Worm (Caenorhabditis elegans) whole organism, L4/young adult: ENCODE data around the gene chil-6.
"Not testable (repeated sequence)": the region's sequence is repeated elsewhere in the genome, so short reads cannot be mapped to it uniquely, and the experiment has no call there.

Experiments
- W03F9.2 ChIP-seq: fragments of 150-350 bp; optimal IDR thresholded peaks from 2 replicates; lab custom pipeline; 2014; ENCODE audit warnings: missing biosample characterization, missing genetic modification characterization
- dao-5 ChIP-seq: sonication (generic microtip); optimal IDR thresholded peaks from 2 replicates; lab custom pipeline; 2016; ENCODE audit warnings: missing genotype, missing genetic modification characterization, moderate library complexity, missing compliant biosample characterization
- him-1 ChIP-seq: sonication (generic microtip); optimal IDR thresholded peaks from 2 replicates; lab custom pipeline; 2016; ENCODE audit warnings: missing genotype, missing genetic modification reagents, missing genetic modification characterization, missing compliant biosample characterization

The chil-6 gene

ce11 chrII:9872961-9873360 lies 15.3 kb upstream of the chil-6 start, which contains the start of gene chil-8:
Gene chil-8 (minus strand): TSS chrII:9873061.
- TF ChIP-seq W03F9.2 (tag; lab: Kevin White, UChicago) (no peak), dao-5 (tag; lab: Kevin White, UChicago) (no peak), him-1 (tag; lab: Kevin White, UChicago) (no peak)

ce11 chrII:9871061-9871460 lies 13.4 kb upstream of the chil-6 start, which contains the start of gene chil-7:
Gene chil-7 (minus strand): TSS chrII:9871172.
- TF ChIP-seq W03F9.2 (tag; lab: Kevin White, UChicago) (no peak), dao-5 (tag; lab: Kevin White, UChicago) (no peak), him-1 (tag; lab: Kevin White, UChicago) (no peak)

ce11 chrII:9868698-9869097 lies 11.0 kb upstream of the chil-6 start, which contains the start of gene old-1:
Gene old-1 (minus strand): TSS chrII:9868747.
- no peak for TF ChIP-seq him-1 (tag; lab: Kevin White, UChicago)
- TF ChIP-seq W03F9.2 (tag; lab: Kevin White, UChicago) = no peak
- no peak for TF ChIP-seq dao-5 (tag; lab: Kevin White, UChicago)

ce11 chrII:9868207-9868606 lies 10.5 kb upstream of the chil-6 start:
- no peak for TF ChIP-seq dao-5 (tag; lab: Kevin White, UChicago)
- no peak for TF ChIP-seq W03F9.2 (tag; lab: Kevin White, UChicago)
- no peak for TF ChIP-seq him-1 (tag; lab: Kevin White, UChicago)

ce11 chrII:9866378-9866777 lies 8.7 kb upstream of the chil-6 start, which contains the start of gene chil-1:
Gene chil-1 (minus strand): TSS chrII:9866478.
- TF ChIP-seq W03F9.2, dao-5, him-1 (tag; lab: Kevin White, UChicago): not testable (repeated sequence)

ce11 chrII:9862147-9862546 lies 4.5 kb upstream of the chil-6 start, which contains the start of gene C08H9.18:
Gene C08H9.18 (minus strand): TSS chrII:9862247.
- TF ChIP-seq W03F9.2 (tag; lab: Kevin White, UChicago) (no peak), dao-5 (tag; lab: Kevin White, UChicago) (no peak), him-1 (tag; lab: Kevin White, UChicago) (no peak)

ce11 chrII:9861394-9861793 lies 3.7 kb upstream of the chil-6 start, which contains the start of gene chil-3:
Gene chil-3 (minus strand): TSS chrII:9861494.
- TF ChIP-seq W03F9.2 (tag; lab: Kevin White, UChicago) (no peak), him-1 (tag; lab: Kevin White, UChicago) (no peak), dao-5 (tag; lab: Kevin White, UChicago) (no peak)

- TF ChIP-seq dao-5 (tag; lab: Kevin White, UChicago) = no peak
- no peak for TF ChIP-seq him-1 (tag; lab: Kevin White, UChicago)
- TF ChIP-seq W03F9.2 (tag; lab: Kevin White, UChicago) = no peak
These were observed 1.9 kb upstream of the chil-6 start, which contains the start of gene chil-5 for ce11 chrII:9859575-9859974. Gene chil-5 (minus strand): TSS chrII:9859675.

ce11 chrII:9855620-9856019 lies 2.1 kb downstream of the chil-6 start, which contains the start of gene chil-4:
Gene chil-4 (minus strand): TSS chrII:9855720.
- TF ChIP-seq dao-5 (tag; lab: Kevin White, UChicago) (no peak), him-1 (tag; lab: Kevin White, UChicago) (no peak), W03F9.2 (tag; lab: Kevin White, UChicago) (no peak)

ce11 chrII:9850945-9851344 lies 6.7 kb downstream of the chil-6 start, which contains the start of gene ZK938.10:
Gene ZK938.10 (minus strand): TSS chrII:9851045.
- no peak for TF ChIP-seq him-1 (tag; lab: Kevin White, UChicago)
- TF ChIP-seq dao-5 (tag; lab: Kevin White, UChicago) = no peak
- no peak for TF ChIP-seq W03F9.2 (tag; lab: Kevin White, UChicago)

ce11 chrII:9849497-9849896 lies 8.2 kb downstream of the chil-6 start, which contains the start of gene old-2:
Gene old-2 (minus strand): TSS chrII:9849597.
- TF ChIP-seq W03F9.2 (tag; lab: Kevin White, UChicago) (no peak), dao-5 (tag; lab: Kevin White, UChicago) (no peak), him-1 (tag; lab: Kevin White, UChicago) (no peak)

- no peak for TF ChIP-seq dao-5 (tag; lab: Kevin White, UChicago)
- TF ChIP-seq him-1 (tag; lab: Kevin White, UChicago) = no peak
- no peak for TF ChIP-seq W03F9.2 (tag; lab: Kevin White, UChicago)
These were observed 12.5 kb downstream of the chil-6 start, which contains the start of gene chil-9 for ce11 chrII:9845239-9845638. Gene chil-9 (minus strand): TSS chrII:9845339.

- TF ChIP-seq him-1 (tag; lab: Kevin White, UChicago) = no peak
These were observed 15.6 kb downstream of the chil-6 start, which contains the start of gene rnh-1.2 for ce11 chrII:9841985-9842505. Gene rnh-1.2 (minus strand): TSS chrII:9842035.

ce11 chrII:9840313-9840712 lies 17.4 kb downstream of the chil-6 start, which contains the start of gene ZK938.11:
Gene ZK938.11 (minus strand): TSS chrII:9840413.
- TF ChIP-seq W03F9.2 (tag; lab: Kevin White, UChicago) (no peak), him-1 (tag; lab: Kevin White, UChicago) (no peak), dao-5 (tag; lab: Kevin White, UChicago) (no peak)
